Fruit fly (Drosophila melanogaster) whole organism: ENCODE measurements around the gene CG31988.

Source experiments
- CG8478 ChIP-seq: fragments of >200 bp; optimal IDR thresholded peaks from 2 replicates; lab custom pipeline; 2018; ENCODE audit warnings: inconsistent platforms
- Dll ChIP-seq: fragments of >200 bp; optimal IDR thresholded peaks from 2 replicates; lab custom pipeline; 2017
- EcR ChIP-seq, 2 experiments: fragments of >200 bp; optimal IDR thresholded peaks; 2 replicates each; lab custom pipeline; 2017; ENCODE audit warnings: missing biosample characterization in 2 of 2, missing genetic modification characterization in 2 of 2, missing genetic modification reagents in 2 of 2
- pan ChIP-seq: fragments of >200 bp; optimal IDR thresholded peaks from 2 replicates; lab custom pipeline; 2017
- psq ChIP-seq: fragments of >200 bp; optimal IDR thresholded peaks from 2 replicates; lab custom pipeline; 2017
- usp ChIP-seq: fragments of >200 bp; optimal IDR thresholded peaks from 2 replicates; lab custom pipeline; 2017; ENCODE audit warnings: missing biosample characterization, missing genetic modification characterization, mixed read lengths

CG31988 gene

DNA sequence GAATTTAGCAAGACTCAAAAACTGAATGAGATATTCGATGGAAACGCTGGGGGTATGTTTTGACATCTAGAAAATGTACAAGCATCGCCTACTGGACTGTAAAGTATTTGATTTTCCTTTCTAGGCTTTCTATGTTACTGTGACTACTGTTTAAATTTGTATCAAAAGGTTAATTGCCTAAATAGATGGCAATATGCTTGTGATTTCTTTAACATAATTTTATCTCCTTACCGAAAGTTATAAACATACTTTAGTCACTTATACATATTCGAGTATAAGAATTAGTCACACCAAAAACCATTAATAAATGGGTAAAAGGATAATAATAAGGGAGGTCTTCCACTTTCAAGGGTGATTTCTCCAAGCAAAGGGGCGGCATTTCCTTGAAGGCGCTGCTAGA, at the start of gene CG31988:
TSS of gene CG31988 (minus strand) at position 101 of the 400 bp plus-strand sequence.
- TF ChIP-seq CG8478 (lab: Kevin White, UChicago) (no peak), pan (lab: Kevin White, UChicago) (no peak), usp (no peak), psq (lab: Kevin White, UChicago) (no peak), EcR (GFP tag; optimal IDR thresholded peaks at IDR 0.05; lab: Kevin White, UChicago) (no peak), Dll (no peak)

- TF ChIP-seq EcR (GFP tag; optimal IDR thresholded peaks at IDR 0.05; lab: Kevin White, UChicago), result peak; percentile 44 to 83
- TF ChIP-seq usp, result no peak
- TF ChIP-seq pan (lab: Kevin White, UChicago), result no peak
- no peak for TF ChIP-seq psq (lab: Kevin White, UChicago)
These were observed 49.1 kb upstream of the CG31988 start for dm6 chr2L:21251750-21252149.

- TF ChIP-seq pan (lab: Kevin White, UChicago) (no peak), usp (no peak), EcR (GFP tag; optimal IDR thresholded peaks at IDR 0.05; lab: Kevin White, UChicago) (peak; percentile 33 to 79)
These were observed 48.1 kb upstream of the CG31988 start for dm6 chr2L:21250519-21251336.

dm6 chr2L:21248877-21249276, 46.3 kb upstream of the CG31988 start:
- TF ChIP-seq CG8478 (lab: Kevin White, UChicago) (no peak), usp (no peak), psq (lab: Kevin White, UChicago) (no peak), pan (lab: Kevin White, UChicago) (no peak), EcR (GFP tag; optimal IDR thresholded peaks at IDR 0.05; lab: Kevin White, UChicago) (no peak), Dll (no peak)

DNA sequence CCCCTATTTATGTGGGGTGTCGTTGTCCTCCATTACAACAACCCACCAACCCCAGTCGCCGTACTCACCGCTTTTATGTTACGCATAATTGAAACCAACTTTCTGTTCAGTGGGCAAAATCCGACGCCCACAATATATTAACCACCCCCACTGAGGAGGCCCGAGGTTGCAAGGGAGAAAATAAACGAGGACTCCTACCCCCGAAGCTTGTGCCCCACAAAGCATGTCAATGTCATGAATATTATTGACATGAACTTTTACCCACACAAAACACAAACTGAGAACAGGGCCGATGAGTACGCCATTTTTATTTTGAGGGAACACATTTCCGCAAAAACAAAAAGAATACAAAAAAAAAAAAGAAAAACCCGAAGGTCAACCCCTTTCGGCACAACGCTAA, 45.4 kb upstream of the CG31988 start:
- TF ChIP-seq Dll, result no peak
- TF ChIP-seq EcR (GFP tag; optimal IDR thresholded peaks at IDR 0.05; lab: Kevin White, UChicago), result no peak
- TF ChIP-seq pan (lab: Kevin White, UChicago), result no peak
- TF ChIP-seq psq (lab: Kevin White, UChicago), result no peak
- TF ChIP-seq CG8478 (lab: Kevin White, UChicago), result no peak
- no peak for TF ChIP-seq usp

dm6 chr2L:21246687-21247086, 44.1 kb upstream of the CG31988 start:
- TF ChIP-seq Dll, result no peak
- TF ChIP-seq pan (lab: Kevin White, UChicago), result no peak

dm6 chr2L:21245093-21245736, 42.6 kb upstream of the CG31988 start:
- TF ChIP-seq EcR (GFP tag; optimal IDR thresholded peaks at IDR 0.05; lab: Kevin White, UChicago) (peak in 1 of 2 experiments; percentile 35), pan (lab: Kevin White, UChicago) (no peak)

DNA sequence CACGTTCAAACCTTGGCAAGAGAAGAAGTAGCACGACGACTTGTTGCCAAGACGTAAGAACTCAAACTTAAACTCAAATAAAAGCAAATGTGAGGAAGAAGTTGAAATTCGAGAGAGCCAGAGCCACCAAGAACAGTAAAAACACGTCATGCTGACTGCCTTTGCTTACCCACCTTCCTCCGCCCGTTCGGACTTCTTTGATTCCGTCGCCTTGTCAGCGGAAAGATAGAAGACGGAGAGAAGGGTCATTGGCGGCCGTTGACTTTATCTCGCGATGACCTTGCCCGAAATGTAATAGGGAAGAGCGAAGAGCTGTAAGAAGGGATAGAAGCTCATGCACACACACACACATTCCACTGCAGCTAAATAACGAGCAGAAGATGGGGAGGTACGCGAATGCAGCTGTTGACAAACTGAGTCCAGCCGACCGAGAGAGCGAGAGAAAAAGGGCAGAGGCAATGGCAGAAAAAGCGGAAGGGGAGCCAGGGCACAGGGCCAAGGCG, 41.4 kb upstream of the CG31988 start:
- TF ChIP-seq psq (lab: Kevin White, UChicago), result no peak
- peak; percentile 60 to 98 for TF ChIP-seq EcR (GFP tag; optimal IDR thresholded peaks at IDR 0.05; lab: Kevin White, UChicago)
- no peak for TF ChIP-seq usp
- TF ChIP-seq CG8478 (lab: Kevin White, UChicago), result no peak
- peak; percentile 39 for TF ChIP-seq pan (lab: Kevin White, UChicago)
- no peak for TF ChIP-seq Dll

- no peak for TF ChIP-seq EcR (GFP tag; optimal IDR thresholded peaks at IDR 0.05; lab: Kevin White, UChicago)
- no peak for TF ChIP-seq usp
- no peak for TF ChIP-seq psq (lab: Kevin White, UChicago)
- no peak for TF ChIP-seq Dll
- no peak for TF ChIP-seq pan (lab: Kevin White, UChicago)
- TF ChIP-seq CG8478 (lab: Kevin White, UChicago), result no peak
These were observed 39.8 kb upstream of the CG31988 start for dm6 chr2L:21242369-21242768.

- TF ChIP-seq psq (lab: Kevin White, UChicago) (no peak), usp (no peak), pan (lab: Kevin White, UChicago) (no peak), CG8478 (lab: Kevin White, UChicago) (no peak), Dll (peak; percentile 82), EcR (GFP tag; optimal IDR thresholded peaks at IDR 0.05; lab: Kevin White, UChicago) (peak; percentile 86 to 96)
These were observed 35.3 kb upstream of the CG31988 start for dm6 chr2L:21237748-21238459.

DNA sequence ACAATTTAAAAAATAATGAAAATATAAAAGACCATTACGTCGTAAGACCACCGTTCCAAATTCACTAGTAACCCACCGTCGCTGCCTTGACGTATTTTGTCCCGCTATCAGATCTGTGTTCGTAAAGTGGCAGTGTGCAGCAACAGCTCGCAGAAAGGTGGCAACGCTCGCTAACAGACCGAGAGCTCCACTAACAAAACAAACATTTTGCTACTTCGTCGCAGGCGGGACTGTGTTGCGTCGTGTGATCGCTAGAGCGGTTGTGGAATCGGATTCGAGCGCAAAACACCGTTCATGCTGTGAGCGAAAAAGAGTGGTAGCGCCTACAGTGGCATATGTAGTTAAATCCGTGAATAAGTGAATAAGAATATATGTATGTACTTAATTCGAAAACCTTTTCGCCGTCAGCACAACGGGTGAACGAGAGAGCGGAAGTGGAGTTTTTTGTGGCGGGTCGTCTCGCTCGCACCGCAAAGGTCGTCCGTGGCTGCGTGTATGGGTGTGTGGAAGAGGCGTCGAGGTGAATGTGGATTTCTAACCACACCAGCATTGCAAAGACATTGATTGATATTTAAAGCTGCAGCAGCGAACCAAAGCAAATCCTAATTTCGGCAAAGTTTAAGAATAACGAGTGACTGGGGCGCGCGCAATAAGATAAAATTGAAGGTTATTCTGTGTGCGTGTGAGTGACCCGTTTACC, 34.6 kb upstream of the CG31988 start, which contains the start of gene Hr39:
TSS of gene Hr39 (plus strand) at position 203 of the 700 bp plus-strand sequence.
- TF ChIP-seq CG8478 (lab: Kevin White, UChicago) (no peak), Dll (no peak)

- no peak for TF ChIP-seq pan (lab: Kevin White, UChicago)
- no peak for TF ChIP-seq CG8478 (lab: Kevin White, UChicago)
- TF ChIP-seq psq (lab: Kevin White, UChicago), result no peak
- no peak for TF ChIP-seq Dll
- no peak for TF ChIP-seq EcR (GFP tag; optimal IDR thresholded peaks at IDR 0.05; lab: Kevin White, UChicago)
- TF ChIP-seq usp, result no peak
These were observed 34.0 kb upstream of the CG31988 start, which contains the start of gene CG31626 for dm6 chr2L:21236633-21237032. Gene CG31626 (minus strand): TSS chr2L:21236733.
